Worm (Caenorhabditis elegans): ENCODE data around the gene Y37E11B.1.
A peak's percentile ranks its signal among the peaks of the same experiment; 100 is the strongest.

DNA sequence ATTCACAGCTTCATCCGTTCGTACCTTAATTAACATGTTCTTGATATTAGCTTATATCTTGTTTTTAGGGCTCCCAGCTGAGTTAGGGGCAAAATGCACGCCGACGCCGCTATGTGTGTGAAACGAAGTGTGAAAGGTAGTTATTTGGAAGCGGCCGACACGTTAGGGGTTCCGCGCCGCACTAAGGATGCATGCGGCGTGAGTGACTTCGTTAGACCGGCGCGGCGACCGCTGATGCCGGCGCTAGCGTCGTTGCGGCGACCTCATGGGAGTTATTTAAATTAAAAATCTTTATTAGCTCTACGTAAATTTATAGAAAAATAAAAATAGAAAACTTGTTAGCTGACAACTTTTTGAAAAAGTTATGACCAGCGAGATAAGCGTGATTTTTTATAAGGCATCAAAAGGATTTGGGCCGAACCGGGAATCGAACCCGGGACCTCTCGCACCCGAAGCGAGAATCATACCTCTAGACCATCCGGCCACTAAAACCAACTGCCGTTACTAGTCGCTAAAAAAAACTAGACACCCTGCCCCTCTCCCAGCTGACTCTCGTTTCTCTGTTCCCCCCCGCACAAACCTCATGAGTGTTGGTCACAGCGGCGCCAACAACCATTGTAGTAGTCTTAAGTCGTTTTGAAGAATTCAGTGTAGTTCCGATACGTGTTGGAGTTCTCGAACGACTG lies 27.5 kb upstream of the Y37E11B.1 start:
- TF ChIP-seq nhr-19 (GFP tag; conservative IDR thresholded peaks at IDR 0.05) = peak; percentile 61
- no peak for TF ChIP-seq egl-27 (tag; optimal IDR thresholded peaks at IDR 0.05)
- TF ChIP-seq nhr-28 (tag; optimal IDR thresholded peaks at IDR 0.05) = no peak
- peak in 1 of 2 experiments; percentile 20 for TF ChIP-seq ztf-11 (tag; optimal IDR thresholded peaks at IDR 0.05)
- TF ChIP-seq swsn-7 (tag; optimal IDR thresholded peaks at IDR 0.05) = peak; percentile 58
- TF ChIP-seq blmp-1 (tag; optimal IDR thresholded peaks at IDR 0.05) = no peak
- TF ChIP-seq ama-1 (optimal IDR thresholded peaks at IDR 0.05) = no peak

Data from whole organism, L1 larva.